Worm (Caenorhabditis elegans) whole organism, late embryonic: ENCODE results near the gene Y49F6C.2.

Experiments
- C08G9.2 ChIP-seq: sonication (generic microtip); optimal IDR thresholded peaks from 2 replicates; lab custom pipeline; 2016; ENCODE audit warnings: mild to moderate bottlenecking, missing genetic modification characterization, moderate library complexity, missing compliant biosample characterization
- C38D4.7 ChIP-seq: fragments of 200-800 bp; sonication (Bioruptor generic); optimal IDR thresholded peaks from 2 replicates; lab custom pipeline; 2018; ENCODE audit warnings: mild to moderate bottlenecking, missing genetic modification characterization, moderate library complexity, missing compliant biosample characterization
- F13H6.1 ChIP-seq: sonication (generic microtip); optimal IDR thresholded peaks from 2 replicates; lab custom pipeline; 2016; ENCODE audit warnings: missing genetic modification characterization, missing compliant biosample characterization
- K02D7.2 ChIP-seq: sonication (generic microtip); optimal IDR thresholded peaks from 2 replicates; lab custom pipeline; 2017; ENCODE audit warnings: mild to moderate bottlenecking, missing genetic modification characterization, missing compliant biosample characterization
- K09A11.1 ChIP-seq: sonication (generic microtip); optimal IDR thresholded peaks from 2 replicates; lab custom pipeline; 2017; ENCODE audit warnings: antibody characterized with exemption, mild to moderate bottlenecking, missing genetic modification characterization, missing compliant biosample characterization; ENCODE audit not compliant: insufficient read depth
- Y22D7AL.16 ChIP-seq: sonication (generic microtip); optimal IDR thresholded peaks from 2 replicates; lab custom pipeline; 2016; ENCODE audit warnings: missing genetic modification characterization, missing compliant biosample characterization
- ahr-1 ChIP-seq: sonication (generic microtip); optimal IDR thresholded peaks from 2 replicates; lab custom pipeline; 2016; ENCODE audit warnings: missing genetic modification characterization, missing compliant biosample characterization
- ceh-14 ChIP-seq: sonication (generic microtip); optimal IDR thresholded peaks from 2 replicates; lab custom pipeline; 2016; ENCODE audit warnings: missing genotype, missing genetic modification characterization, missing compliant biosample characterization
- ceh-19 ChIP-seq: fragments of 200-800 bp; sonication (Bioruptor generic); optimal IDR thresholded peaks from 2 replicates; lab custom pipeline; 2018; ENCODE audit warnings: mild to moderate bottlenecking, missing genetic modification characterization, missing compliant biosample characterization
- ceh-24 ChIP-seq: sonication (generic microtip); optimal IDR thresholded peaks from 2 replicates; lab custom pipeline; 2016; ENCODE audit warnings: mild to moderate bottlenecking, missing genetic modification characterization, missing compliant biosample characterization
- ceh-9 ChIP-seq: sonication (generic microtip); optimal IDR thresholded peaks from 2 replicates; lab custom pipeline; 2016; ENCODE audit warnings: mild to moderate bottlenecking, missing genetic modification characterization, inconsistent platforms, missing compliant biosample characterization
- che-1 ChIP-seq: sonication (generic microtip); optimal IDR thresholded peaks from 2 replicates; lab custom pipeline; 2016; ENCODE audit warnings: mild to moderate bottlenecking, missing genetic modification characterization, missing compliant biosample characterization
- dve-1 ChIP-seq: sonication (generic microtip); optimal IDR thresholded peaks from 2 replicates; lab custom pipeline; 2017; ENCODE audit warnings: antibody characterized with exemption, mild to moderate bottlenecking, missing genetic modification characterization, missing compliant biosample characterization
- elt-2 ChIP-seq: sonication (generic microtip); optimal IDR thresholded peaks from 2 replicates; lab custom pipeline; 2016; ENCODE audit warnings: missing genetic modification reagents, missing genetic modification characterization, missing compliant biosample characterization
- eyg-1 ChIP-seq: sonication (generic microtip); optimal IDR thresholded peaks from 2 replicates; lab custom pipeline; 2016; ENCODE audit warnings: missing genotype, missing genetic modification characterization, missing compliant biosample characterization
- fax-1 ChIP-seq: sonication (generic microtip); optimal IDR thresholded peaks from 2 replicates; lab custom pipeline; 2016; ENCODE audit warnings: missing genotype, missing genetic modification characterization, missing compliant biosample characterization
- gmeb-2 ChIP-seq: sonication (generic microtip); optimal IDR thresholded peaks from 2 replicates; lab custom pipeline; 2016; ENCODE audit warnings: missing genetic modification characterization, inconsistent platforms, missing compliant biosample characterization
- hlh-13 ChIP-seq: fragments of 200-800 bp; sonication (Bioruptor generic); optimal IDR thresholded peaks from 2 replicates; lab custom pipeline; 2018; ENCODE audit warnings: mild to moderate bottlenecking, missing genetic modification characterization, missing compliant biosample characterization
- hlh-30 ChIP-seq: sonication (generic microtip); optimal IDR thresholded peaks from 2 replicates; lab custom pipeline; 2017; ENCODE audit warnings: antibody characterized with exemption, missing genetic modification characterization, missing compliant biosample characterization; ENCODE audit not compliant: insufficient read depth
- hlh-6 ChIP-seq: sonication (generic microtip); optimal IDR thresholded peaks from 2 replicates; lab custom pipeline; 2016; ENCODE audit warnings: missing genotype, missing genetic modification characterization, missing compliant biosample characterization
- hlh-8 ChIP-seq: sonication (generic microtip); optimal IDR thresholded peaks from 2 replicates; lab custom pipeline; 2016; ENCODE audit warnings: missing genotype, missing genetic modification characterization, missing compliant biosample characterization
- madf-2 ChIP-seq: sonication (generic microtip); optimal IDR thresholded peaks from 2 replicates; lab custom pipeline; 2017; ENCODE audit warnings: missing genetic modification characterization, missing compliant biosample characterization
- mec-3 ChIP-seq: sonication (generic microtip); optimal IDR thresholded peaks from 2 replicates; lab custom pipeline; 2016; ENCODE audit warnings: borderline replicate concordance, missing genetic modification characterization, missing compliant biosample characterization
- nhr-232 ChIP-seq: sonication (generic microtip); optimal IDR thresholded peaks from 2 replicates; lab custom pipeline; 2016; ENCODE audit warnings: missing genetic modification characterization, missing compliant biosample characterization
- npax-4 ChIP-seq: sonication (generic microtip); optimal IDR thresholded peaks from 2 replicates; lab custom pipeline; 2016; ENCODE audit warnings: missing genetic modification characterization, missing compliant biosample characterization
- pax-1 ChIP-seq: fragments of 150-350 bp; optimal IDR thresholded peaks from 2 replicates; lab custom pipeline; 2014; ENCODE audit warnings: missing biosample characterization, missing genetic modification characterization
- pha-2 ChIP-seq: sonication (generic microtip); optimal IDR thresholded peaks from 2 replicates; lab custom pipeline; 2017; ENCODE audit warnings: mild to moderate bottlenecking, missing genetic modification characterization, missing compliant biosample characterization
- pqm-1 ChIP-seq: sonication (generic microtip); optimal IDR thresholded peaks from 2 replicates; lab custom pipeline; 2016; ENCODE audit warnings: missing genetic modification characterization, missing compliant biosample characterization
- rnt-1 ChIP-seq: sonication (generic microtip); optimal IDR thresholded peaks from 2 replicates; lab custom pipeline; 2016; ENCODE audit warnings: missing genetic modification characterization, missing compliant biosample characterization
- sdc-2 ChIP-seq: sonication (generic microtip); optimal IDR thresholded peaks from 2 replicates; lab custom pipeline; 2016; ENCODE audit warnings: missing genotype, missing genetic modification characterization, missing compliant biosample characterization
- sox-2 ChIP-seq: fragments of 200-800 bp; sonication (Bioruptor generic); IDR thresholded peaks from 2 replicates; pipeline ENCODE4 v1.3.6; 2022; ENCODE audit warnings: missing genetic modification reagents, missing genetic modification characterization, missing compliant biosample characterization
- sox-4 ChIP-seq: sonication (generic microtip); optimal IDR thresholded peaks from 2 replicates; lab custom pipeline; 2017; ENCODE audit warnings: mild to moderate bottlenecking, missing genetic modification characterization, inconsistent platforms, missing compliant biosample characterization
- syd-9 ChIP-seq: sonication (generic microtip); optimal IDR thresholded peaks from 2 replicates; lab custom pipeline; 2016; ENCODE audit warnings: mild to moderate bottlenecking, missing genetic modification characterization, moderate library complexity, missing compliant biosample characterization
- tbx-7 ChIP-seq: sonication (generic microtip); optimal IDR thresholded peaks from 2 replicates; lab custom pipeline; 2016; ENCODE audit warnings: missing genotype, missing genetic modification characterization, missing compliant biosample characterization
- ttx-3 ChIP-seq: sonication (generic microtip); optimal IDR thresholded peaks from 2 replicates; lab custom pipeline; 2016; ENCODE audit warnings: missing genetic modification reagents, missing genetic modification characterization, missing compliant biosample characterization
- unc-3 ChIP-seq, 2 experiments: fragments of 200-800 bp in 1 of 2; sonication (Bioruptor generic) in 1 of 2; sonication (generic microtip) in 1 of 2; conservative IDR thresholded peaks in 1 of 2; optimal IDR thresholded peaks in 1 of 2; 2 replicates each; pipeline versions ENCODE4 v1.3.6 to Lab custom; 2016 to 2022; ENCODE audit warnings: missing compliant biosample characterization in 2 of 2, missing genetic modification characterization in 2 of 2, missing genetic modification reagents in 1 of 2
- unc-42 ChIP-seq: sonication (generic microtip); optimal IDR thresholded peaks from 2 replicates; lab custom pipeline; 2016; ENCODE audit warnings: missing genotype, missing genetic modification characterization, missing compliant biosample characterization
- unc-55 ChIP-seq: sonication (generic microtip); optimal IDR thresholded peaks from 2 replicates; lab custom pipeline; 2017; ENCODE audit warnings: missing biosample characterization, missing genetic modification reagents, missing genetic modification characterization
- unc-86 ChIP-seq: sonication (generic microtip); optimal IDR thresholded peaks from 2 replicates; lab custom pipeline; 2016; ENCODE audit warnings: missing genetic modification characterization, missing compliant biosample characterization
- ztf-16 ChIP-seq: sonication (generic microtip); optimal IDR thresholded peaks from 2 replicates; lab custom pipeline; 2017; ENCODE audit warnings: missing genetic modification characterization, missing compliant biosample characterization

Gene Y49F6C.2

DNA sequence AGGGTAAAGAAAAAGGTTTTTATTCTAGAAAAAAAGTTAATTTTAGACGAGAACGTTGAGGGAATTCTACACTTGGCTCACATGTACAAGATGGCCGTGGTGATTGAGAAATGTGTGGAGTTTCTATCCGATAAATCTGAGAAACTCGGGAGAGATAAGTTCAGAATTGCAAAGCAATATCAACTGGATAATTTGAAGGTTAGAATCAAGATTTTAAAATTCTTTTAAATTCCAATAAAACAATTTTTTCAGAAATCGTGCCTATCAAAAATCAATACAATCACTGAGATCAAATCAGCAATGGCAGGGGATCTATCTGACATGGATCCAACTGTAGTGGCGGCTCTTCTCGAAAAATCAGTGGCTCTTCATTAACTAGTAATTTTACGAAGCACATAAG lies at the start of gene Y49F6C.2:
Y49F6C.2 (plus strand) TSS at position 301 of the 400 bp plus-strand sequence.
- TF ChIP-seq ttx-3 = no peak
- no peak for TF ChIP-seq unc-42 (tag; lab: Kevin White, UChicago)
- TF ChIP-seq unc-86 (tag; lab: Kevin White, UChicago) = no peak
- TF ChIP-seq rnt-1 (tag; lab: Kevin White, UChicago) = no peak
- TF ChIP-seq tbx-7 = no peak
- no peak for TF ChIP-seq sox-2
- TF ChIP-seq pax-1 (tag; lab: Kevin White, UChicago) = no peak
- no peak for TF ChIP-seq ceh-19 (GFP tag; lab: Kevin White, UChicago)
- no peak for TF ChIP-seq unc-3 (GFP tag; conservative IDR thresholded peaks at IDR 0.05; lab: Robert Waterston, UW)
- no peak for TF ChIP-seq unc-3 (tag; optimal IDR thresholded peaks at IDR 0.05; lab: Kevin White, UChicago)
- no peak for TF ChIP-seq ahr-1 (tag; lab: Kevin White, UChicago)
- TF ChIP-seq ztf-16 (tag; lab: Kevin White, UChicago) = no peak
- TF ChIP-seq sox-4 (tag; lab: Kevin White, UChicago) = no peak
- no peak for TF ChIP-seq C38D4.7 (GFP tag; lab: Kevin White, UChicago)
- no peak for TF ChIP-seq eyg-1
- no peak for TF ChIP-seq hlh-30 (tag; lab: Kevin White, UChicago)
- no peak for TF ChIP-seq gmeb-2 (tag; lab: Kevin White, UChicago)
- no peak for TF ChIP-seq F13H6.1
- no peak for TF ChIP-seq syd-9 (tag; lab: Kevin White, UChicago)

DNA sequence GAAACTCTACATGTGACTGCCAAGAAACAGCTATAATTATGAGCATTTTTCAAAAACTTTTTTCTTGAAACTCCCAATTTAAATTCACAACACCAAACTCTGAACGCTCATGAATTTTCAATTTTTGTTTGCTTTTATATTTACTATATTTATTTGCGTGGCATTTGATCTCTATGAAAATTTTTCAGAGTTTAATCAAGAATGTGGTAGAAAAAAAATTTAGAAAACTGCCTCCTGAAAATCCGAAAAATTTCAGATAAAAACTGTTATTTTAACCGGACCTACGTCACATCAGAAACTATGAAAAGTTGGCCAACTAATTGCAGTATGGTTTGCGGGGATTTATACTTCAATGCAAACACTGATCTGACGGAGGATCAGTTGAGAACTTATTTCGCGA lies 46.3 kb upstream of the Y49F6C.2 start, which contains the start of gene irld-27:
irld-27 (plus strand) TSS at position 301 of the 400 bp plus-strand sequence.
- TF ChIP-seq npax-4 (tag; lab: Kevin White, UChicago) (no peak), sdc-2 (no peak), sox-2 (no peak), hlh-8 (tag; lab: Kevin White, UChicago) (no peak), pha-2 (tag; lab: Kevin White, UChicago) (no peak), che-1 (no peak)

- TF ChIP-seq pha-2 (tag; lab: Kevin White, UChicago) (no peak), ceh-24 (tag; lab: Kevin White, UChicago) (no peak), madf-2 (tag; lab: Kevin White, UChicago) (no peak)
Measured at ce11 chrII:3337039-3337438, 41.3 kb upstream of the Y49F6C.2 start, which contains the start of gene F14D2.19. F14D2.19 (minus strand) TSS chrII:3337139.

DNA sequence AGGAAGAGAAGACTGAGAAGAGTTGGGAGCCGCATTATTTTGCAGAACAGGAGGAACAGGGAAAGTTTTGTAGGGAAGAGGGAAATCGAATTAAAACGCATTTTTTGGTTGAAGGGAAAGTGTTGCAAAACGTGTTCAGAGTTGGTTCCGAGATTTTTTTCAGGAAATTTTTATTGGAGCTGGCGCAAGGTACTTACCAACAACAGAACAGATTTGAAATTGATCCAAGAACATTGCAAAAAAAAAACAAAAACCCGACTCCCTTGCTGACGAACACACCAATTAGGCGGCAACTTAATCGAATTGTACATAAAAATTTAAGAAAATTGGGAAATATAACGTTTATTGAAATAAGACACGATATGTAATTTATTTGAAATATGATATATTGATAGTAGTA lies 39.8 kb upstream of the Y49F6C.2 start, which contains the start of gene F14D2.7:
F14D2.7 (minus strand) TSS at position 101 of the 400 bp plus-strand sequence.
- TF ChIP-seq syd-9 (tag; lab: Kevin White, UChicago) (no peak), unc-86 (tag; lab: Kevin White, UChicago) (no peak), nhr-232 (tag; lab: Kevin White, UChicago) (no peak), K09A11.1 (no peak), K02D7.2 (tag; lab: Kevin White, UChicago) (no peak), ceh-19 (GFP tag; lab: Kevin White, UChicago) (no peak), sox-2 (no peak), eyg-1 (no peak), madf-2 (tag; lab: Kevin White, UChicago) (no peak)

DNA sequence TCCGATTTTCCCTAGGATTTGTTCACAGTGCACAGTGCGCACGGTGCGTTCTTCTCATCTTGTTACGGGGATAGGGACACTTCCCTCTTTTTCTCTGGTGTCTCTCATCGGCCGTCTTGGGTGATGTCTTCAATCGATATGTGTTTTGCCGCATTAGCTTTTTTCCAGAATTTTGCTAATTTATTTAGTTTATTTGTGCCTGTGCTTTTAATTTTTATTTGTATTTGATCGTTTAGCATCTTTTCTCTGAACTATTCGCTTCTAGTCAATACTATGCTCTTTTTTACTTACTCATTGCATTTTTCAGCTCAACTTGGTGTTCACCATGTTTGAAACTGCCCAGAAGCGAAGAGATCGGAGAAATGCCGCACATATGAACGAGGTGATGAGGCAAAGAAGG lies 38.1 kb upstream of the Y49F6C.2 start, which contains the start of gene F14D2.5:
F14D2.5 (plus strand) TSS at position 301 of the 400 bp plus-strand sequence.
- TF ChIP-seq ceh-9 (tag; lab: Kevin White, UChicago) (no peak), sdc-2 (no peak), C08G9.2 (tag; lab: Kevin White, UChicago) (no peak), mec-3 (tag; lab: Kevin White, UChicago) (no peak), ceh-14 (tag; lab: Kevin White, UChicago) (no peak), fax-1 (tag; lab: Kevin White, UChicago) (no peak), pqm-1 (no peak), tbx-7 (no peak), eyg-1 (no peak), elt-2 (tag; lab: Kevin White, UChicago) (no peak), unc-55 (GFP tag; lab: Kevin White, UChicago) (no peak), Y22D7AL.16 (tag; lab: Kevin White, UChicago) (no peak), dve-1 (tag; lab: Kevin White, UChicago) (no peak), hlh-13 (GFP tag; lab: Kevin White, UChicago) (no peak), hlh-6 (tag; lab: Kevin White, UChicago) (no peak)
- TF ChIP-seq, all 69 proteins: peak for 0
